Fruit fly (Drosophila melanogaster) whole organism, embryonic: ENCODE measurements around the gene Taf2.
A peak's percentile ranks its signal among the peaks of the same experiment; 100 is the strongest.

Experiments
- ATbp ChIP-seq: fragments of 200-800 bp; sonication (Bioruptor generic); optimal IDR thresholded peaks from 2 replicates; lab custom pipeline; 2017; ENCODE audit warnings: missing biosample characterization, mild to moderate bottlenecking, missing genetic modification characterization, missing genetic modification reagents
- Asciz ChIP-seq: fragments of 200-800 bp; sonication (Bioruptor generic); optimal IDR thresholded peaks from 2 replicates; lab custom pipeline; 2017; ENCODE audit warnings: missing biosample characterization, mild to moderate bottlenecking, missing genetic modification characterization, missing genetic modification reagents
- CG10147 ChIP-seq: fragments of 200-800 bp; sonication (Bioruptor generic); optimal IDR thresholded peaks from 2 replicates; lab custom pipeline; 2019; ENCODE audit warnings: missing biosample characterization, mild to moderate bottlenecking, missing genetic modification characterization, moderate library complexity
- CG11560 ChIP-seq: fragments of 200-800 bp; sonication (Bioruptor generic); IDR thresholded peaks from 3 replicates; pipeline ENCODE4 v1.3.6; 2022; ENCODE audit warnings: missing biosample characterization, missing genetic modification characterization
- CG11695 ChIP-seq: fragments of 200-800 bp; sonication (Bioruptor generic); IDR thresholded peaks from 3 replicates; pipeline ENCODE4 v1.3.6; 2022; ENCODE audit warnings: missing biosample characterization, missing genetic modification characterization
- CG12071 ChIP-seq: fragments of 200-800 bp; sonication (Bioruptor generic); optimal IDR thresholded peaks from 3 replicates; lab custom pipeline; 2018; ENCODE audit warnings: missing biosample characterization, mild to moderate bottlenecking, missing genetic modification characterization
- CG12236 ChIP-seq: fragments of 200-800 bp; sonication (Bioruptor generic); optimal IDR thresholded peaks from 2 replicates; lab custom pipeline; 2016; ENCODE audit warnings: missing biosample characterization, missing genetic modification characterization
- CG12942 ChIP-seq: fragments of 200-800 bp; sonication (Bioruptor generic); optimal IDR thresholded peaks from 3 replicates; lab custom pipeline; 2016; ENCODE audit warnings: missing biosample characterization, missing genetic modification characterization
- CG1602 ChIP-seq: fragments of 200-800 bp; sonication (Bioruptor generic); optimal IDR thresholded peaks from 3 replicates; lab custom pipeline; 2016; ENCODE audit warnings: missing biosample characterization, missing genetic modification characterization
- CG17186 ChIP-seq: fragments of 200-800 bp; sonication (Bioruptor generic); optimal IDR thresholded peaks from 3 replicates; lab custom pipeline; 2017; ENCODE audit warnings: missing biosample characterization, missing genetic modification reagents, missing genetic modification characterization
- CG17802 ChIP-seq: fragments of 200-800 bp; sonication (Bioruptor generic); optimal IDR thresholded peaks from 2 replicates; lab custom pipeline; 2018; ENCODE audit warnings: missing biosample characterization, mild to moderate bottlenecking, missing genetic modification characterization, moderate library complexity
- CG18619 ChIP-seq: fragments of 200-800 bp; sonication (Bioruptor generic); optimal IDR thresholded peaks from 3 replicates; lab custom pipeline; 2017; ENCODE audit warnings: missing biosample characterization, mild to moderate bottlenecking, missing genetic modification characterization
- CG18764 ChIP-seq: fragments of 200-800 bp; sonication (Bioruptor generic); optimal IDR thresholded peaks from 3 replicates; lab custom pipeline; 2016; ENCODE audit warnings: missing biosample characterization, missing genetic modification characterization
- CG2712 ChIP-seq: fragments of 200-800 bp; optimal IDR thresholded peaks from 3 replicates; lab custom pipeline; 2019; ENCODE audit warnings: missing biosample characterization, mild to moderate bottlenecking, missing genetic modification characterization, moderate library complexity
- CG30020 ChIP-seq: fragments of 200-800 bp; optimal IDR thresholded peaks from 2 replicates; lab custom pipeline; 2019; ENCODE audit warnings: missing biosample characterization, mild to moderate bottlenecking, missing genetic modification characterization, moderate library complexity
- CG30403 ChIP-seq: fragments of 200-800 bp; sonication (Bioruptor generic); optimal IDR thresholded peaks from 3 replicates; lab custom pipeline; 2016; ENCODE audit warnings: missing biosample characterization, missing genetic modification characterization
- CG5180 ChIP-seq: fragments of 200-800 bp; sonication (Bioruptor generic); optimal IDR thresholded peaks from 3 replicates; lab custom pipeline; 2017; ENCODE audit warnings: missing biosample characterization, missing genetic modification characterization, mild to moderate bottlenecking, moderate library complexity, missing genetic modification reagents
- CG5953 ChIP-seq: fragments of 200-800 bp; sonication (Bioruptor generic); IDR thresholded peaks from 2 replicates; pipeline ENCODE4 v1.3.6; 2022; ENCODE audit warnings: missing biosample characterization, missing genetic modification characterization
- CG6854 ChIP-seq: fragments of 200-800 bp; sonication (Bioruptor generic); optimal IDR thresholded peaks from 3 replicates; lab custom pipeline; 2017; ENCODE audit warnings: missing biosample characterization, mild to moderate bottlenecking, missing genetic modification characterization
- CG7556 ChIP-seq: fragments of 200-800 bp; sonication (Bioruptor generic); optimal IDR thresholded peaks from 2 replicates; lab custom pipeline; 2017; ENCODE audit warnings: missing biosample characterization, mild to moderate bottlenecking, missing genetic modification characterization
- CG7987 ChIP-seq: fragments of 200-800 bp; sonication (Bioruptor generic); optimal IDR thresholded peaks from 2 replicates; lab custom pipeline; 2018; ENCODE audit warnings: missing biosample characterization, mild to moderate bottlenecking, missing genetic modification characterization, moderate library complexity
- CG9727 ChIP-seq: fragments of 200-800 bp; sonication (Bioruptor generic); optimal IDR thresholded peaks from 3 replicates; lab custom pipeline; 2017; ENCODE audit warnings: missing biosample characterization, mild to moderate bottlenecking, missing genetic modification characterization
- CG9932 ChIP-seq: fragments of 200-800 bp; sonication (Bioruptor generic); IDR thresholded peaks from 2 replicates; pipeline ENCODE4 v1.3.6; 2022; ENCODE audit warnings: missing biosample characterization, missing genetic modification characterization
- Dbx ChIP-seq: fragments of 200-800 bp; sonication (Bioruptor generic); IDR thresholded peaks from 3 replicates; pipeline ENCODE4 v1.3.6; 2022; ENCODE audit warnings: missing biosample characterization, missing genetic modification characterization
- E2f2 ChIP-seq: fragments of 200-800 bp; sonication (Bioruptor generic); IDR thresholded peaks from 2 replicates; pipeline ENCODE4 v1.3.6; 2022; ENCODE audit warnings: missing biosample characterization, missing genetic modification characterization
- Ets65A ChIP-seq: fragments of 200-800 bp; sonication (Bioruptor generic); peaks from one replicate; lab custom pipeline; 2016; ENCODE audit warnings: missing biosample characterization, missing genetic modification characterization
- Fer1 ChIP-seq: fragments of 200-800 bp; sonication (Bioruptor generic); optimal IDR thresholded peaks from 2 replicates; lab custom pipeline; 2017; ENCODE audit warnings: missing biosample characterization, mild to moderate bottlenecking, missing genetic modification characterization
- NFAT ChIP-seq: fragments of 200-800 bp; sonication (Bioruptor generic); IDR thresholded peaks from 2 replicates; pipeline ENCODE4 v1.3.6; 2022; ENCODE audit warnings: missing biosample characterization, missing genetic modification characterization
- PHDP ChIP-seq: fragments of 200-800 bp; sonication (Bioruptor generic); optimal IDR thresholded peaks from 3 replicates; lab custom pipeline; 2018; ENCODE audit warnings: missing biosample characterization, mild to moderate bottlenecking, missing genetic modification characterization, moderate library complexity
- Xbp1 ChIP-seq: fragments of 200-800 bp; sonication (Bioruptor generic); optimal IDR thresholded peaks from 3 replicates; lab custom pipeline; 2016; ENCODE audit warnings: missing biosample characterization, mild to moderate bottlenecking, missing genetic modification characterization
- aop ChIP-seq: fragments of 200-800 bp; sonication (Bioruptor generic); IDR thresholded peaks from 2 replicates; pipeline ENCODE4 v1.3.6; 2022; ENCODE audit warnings: missing biosample characterization, missing genetic modification characterization
- ase ChIP-seq: fragments of 200-800 bp; sonication (Bioruptor generic); IDR thresholded peaks from 3 replicates; pipeline ENCODE4 v1.3.6; 2022; ENCODE audit warnings: missing biosample characterization, missing genetic modification characterization
- ash1 ChIP-seq: fragments of 200-800 bp; sonication (Bioruptor generic); optimal IDR thresholded peaks from 2 replicates; lab custom pipeline; 2018; ENCODE audit warnings: missing biosample characterization, mild to moderate bottlenecking, missing genetic modification characterization
- cad ChIP-seq: fragments of >200 bp; optimal IDR thresholded peaks from 2 replicates; lab custom pipeline; 2017; ENCODE audit warnings: missing biosample characterization, missing genetic modification characterization
- cato ChIP-seq: fragments of 200-800 bp; sonication (Bioruptor generic); optimal IDR thresholded peaks from 2 replicates; lab custom pipeline; 2016; ENCODE audit warnings: missing biosample characterization, missing genetic modification characterization, borderline replicate concordance
- chinmo ChIP-seq: fragments of 200-800 bp; sonication (Bioruptor generic); IDR thresholded peaks from 4 replicates; pipeline ENCODE4 v1.3.6; 2022; ENCODE audit warnings: missing biosample characterization, missing genetic modification characterization; ENCODE audit not compliant: partially characterized antibody
- dysf ChIP-seq: fragments of 200-800 bp; sonication (Bioruptor generic); IDR thresholded peaks from 3 replicates; pipeline ENCODE4 v1.3.6; 2022; ENCODE audit warnings: missing biosample characterization, missing genetic modification characterization
- ems ChIP-seq: fragments of 200-800 bp; sonication (Bioruptor generic); optimal IDR thresholded peaks from 3 replicates; lab custom pipeline; 2016; ENCODE audit warnings: missing biosample characterization, missing genetic modification characterization
- en ChIP-seq: fragments of 200-800 bp; sonication (Bioruptor generic); optimal IDR thresholded peaks from 2 replicates; lab custom pipeline; 2016; ENCODE audit warnings: missing biosample characterization, missing genetic modification characterization
- ind ChIP-seq: fragments of 200-800 bp; sonication (Bioruptor generic); optimal IDR thresholded peaks from 3 replicates; lab custom pipeline; 2016; ENCODE audit warnings: missing biosample characterization, missing genetic modification characterization
- kah ChIP-seq: fragments of 200-800 bp; sonication (Bioruptor generic); optimal IDR thresholded peaks from 2 replicates; lab custom pipeline; 2018; ENCODE audit warnings: missing biosample characterization, mild to moderate bottlenecking, missing genetic modification characterization
- lbe ChIP-seq: fragments of 200-800 bp; sonication (Bioruptor generic); optimal IDR thresholded peaks from 2 replicates; lab custom pipeline; 2016; ENCODE audit warnings: missing biosample characterization, mild to moderate bottlenecking, missing genetic modification characterization
- luna ChIP-seq: fragments of 200-800 bp; sonication (Bioruptor generic); optimal IDR thresholded peaks from 2 replicates; lab custom pipeline; 2016; ENCODE audit warnings: missing biosample characterization, missing genetic modification characterization
- mam ChIP-seq: fragments of 200-800 bp; sonication (Bioruptor generic); optimal IDR thresholded peaks from 3 replicates; lab custom pipeline; 2016; ENCODE audit warnings: missing biosample characterization, missing genetic modification characterization
- pho ChIP-seq: fragments of 200-800 bp; sonication (Bioruptor generic); optimal IDR thresholded peaks from 2 replicates; lab custom pipeline; 2016; ENCODE audit warnings: missing biosample characterization, missing genetic modification characterization
- pzg ChIP-seq: fragments of 200-800 bp; sonication (Bioruptor generic); optimal IDR thresholded peaks from 3 replicates; lab custom pipeline; 2018; ENCODE audit warnings: missing biosample characterization, mild to moderate bottlenecking, missing genetic modification characterization, moderate library complexity
- salm ChIP-seq: fragments of 200-800 bp; sonication (Bioruptor generic); optimal IDR thresholded peaks from 2 replicates; lab custom pipeline; 2018; ENCODE audit warnings: missing biosample characterization, mild to moderate bottlenecking, missing genetic modification characterization
- sens ChIP-seq: fragments of 200-800 bp; sonication (Bioruptor generic); peaks from one replicate; lab custom pipeline; 2016; ENCODE audit warnings: missing biosample characterization, missing genetic modification characterization
- slp2 ChIP-seq: fragments of 200-800 bp; sonication (Bioruptor generic); optimal IDR thresholded peaks from 2 replicates; lab custom pipeline; 2016; ENCODE audit warnings: missing biosample characterization, missing genetic modification characterization
- zen2 ChIP-seq: fragments of 200-800 bp; sonication (Bioruptor generic); IDR thresholded peaks from 3 replicates; pipeline ENCODE4 v1.3.6; 2022; ENCODE audit warnings: missing biosample characterization, missing genetic modification characterization; ENCODE audit not compliant: partially characterized antibody

Gene Taf2

dm6 chr3L:9898355-9898754 is 9.9 kb upstream of the Taf2 start, which contains the start of the genes CG6707 and CG46387 (continued):
- peak; percentile 34 for TF ChIP-seq mam
- TF ChIP-seq Ets65A (GFP tag; lab: Kevin White, UChicago): no peak
- TF ChIP-seq CG2712: peak; percentile 15

dm6 chr3L:9897164-9897783 is 8.8 kb upstream of the Taf2 start:
- TF ChIP-seq cad (GFP tag; lab: Kevin White, UChicago) (no peak), zen2 (no peak), CG9727 (no peak), CG9932 (no peak), ems (GFP tag; lab: Kevin White, UChicago) (no peak), aop (GFP tag; lab: Robert Waterston, UW) (no peak), PHDP (tag; lab: Kevin White, UChicago) (no peak), en (GFP tag; lab: Kevin White, UChicago) (no peak), CG30020 (tag; lab: Kevin White, UChicago) (no peak), CG7556 (GFP tag; lab: Kevin White, UChicago) (no peak), ATbp (GFP tag; lab: Kevin White, UChicago) (no peak), pho (no peak), salm (tag; lab: Kevin White, UChicago) (no peak), luna (GFP tag; lab: Kevin White, UChicago) (no peak), CG1602 (GFP tag; lab: Kevin White, UChicago) (no peak), Asciz (GFP tag; lab: Kevin White, UChicago) (no peak), CG17802 (tag; lab: Kevin White, UChicago) (no peak), CG5953 (GFP tag; lab: Robert Waterston, UW) (no peak), Xbp1 (GFP tag; lab: Kevin White, UChicago) (peak; percentile 39), CG5180 (no peak), lbe (GFP tag; lab: Kevin White, UChicago) (peak; percentile 20), dysf (GFP tag; lab: Robert Waterston, UW) (0 out of 3 replicates have a peak, but pooled peaks have one; percentile 7), CG7987 (GFP tag; lab: Kevin White, UChicago) (no peak), ind (GFP tag; lab: Kevin White, UChicago) (no peak), CG6854 (GFP tag; lab: Kevin White, UChicago) (no peak), Fer1 (GFP tag; lab: Kevin White, UChicago) (no peak), NFAT (GFP tag; lab: Robert Waterston, UW) (no peak), CG17186 (GFP tag; lab: Kevin White, UChicago) (no peak), CG11695 (GFP tag; lab: Robert Waterston, UW) (no peak), ase (GFP tag; lab: Robert Waterston, UW) (no peak), sens (GFP tag; lab: Kevin White, UChicago) (peak; percentile 68), CG18619 (no peak), pzg (no peak), cato (GFP tag; lab: Kevin White, UChicago) (no peak), kah (GFP tag; lab: Kevin White, UChicago) (no peak), CG12236 (GFP tag; lab: Kevin White, UChicago) (no peak), chinmo (GFP tag; lab: Robert Waterston, UW) (no peak), CG10147 (GFP tag; lab: Kevin White, UChicago) (no peak), CG12942 (GFP tag; lab: Kevin White, UChicago) (no peak), slp2 (GFP tag; lab: Kevin White, UChicago) (no peak), ash1 (GFP tag; lab: Kevin White, UChicago) (no peak), CG30403 (GFP tag; lab: Kevin White, UChicago) (no peak), Dbx (GFP tag; lab: Robert Waterston, UW) (no peak), CG12071 (no peak), E2f2 (GFP tag; lab: Robert Waterston, UW) (no peak), CG11560 (no peak), CG18764 (GFP tag; lab: Kevin White, UChicago) (no peak)
